Worm (Caenorhabditis elegans): Measurements from ENCODE around the gene F58G11.4.

Gene F58G11.4

ce11 chrV:13656346-13657254, 15.8 kb upstream of the F58G11.4 start:
- no peak for TF ChIP-seq tbx-8 (GFP tag; optimal IDR thresholded peaks at IDR 0.05)
- TF ChIP-seq ham-2 (GFP tag; optimal IDR thresholded peaks at IDR 0.05), result peak; percentile 76
- peak; percentile 84 for TF ChIP-seq unc-62 (GFP tag; optimal IDR thresholded peaks at IDR 0.05)

ce11 chrV:13657291-13657690, 15.1 kb upstream of the F58G11.4 start:
- TF ChIP-seq tbx-8 (GFP tag; optimal IDR thresholded peaks at IDR 0.05) (no peak), unc-120 (tag; optimal IDR thresholded peaks at IDR 0.05; ENCODE audit: poor library complexity, severe bottlenecking) (no peak), hlh-1 (tag; optimal IDR thresholded peaks at IDR 0.05) (no peak), unc-62 (GFP tag; optimal IDR thresholded peaks at IDR 0.05) (no peak), elt-3 (tag; optimal IDR thresholded peaks at IDR 0.05) (no peak), pha-4 (tag; optimal IDR thresholded peaks at IDR 0.05) (no peak), ceh-39 (tag; optimal IDR thresholded peaks at IDR 0.05) (no peak), cnd-1 (tag; optimal IDR thresholded peaks at IDR 0.05) (no peak)

ce11 chrV:13657841-13658338, 14.5 kb upstream of the F58G11.4 start:
- no peak for TF ChIP-seq mep-1 (tag; optimal IDR thresholded peaks at IDR 0.05)
- no peak for TF ChIP-seq M03D4.4 (tag; optimal IDR thresholded peaks at IDR 0.05)
- peak; percentile 44 for TF ChIP-seq unc-62 (GFP tag; optimal IDR thresholded peaks at IDR 0.05)
- TF ChIP-seq mab-5 (tag; optimal IDR thresholded peaks at IDR 0.05), result no peak
- no peak for TF ChIP-seq ztf-11 (tag; optimal IDR thresholded peaks at IDR 0.05)
- peak; percentile 72 for TF ChIP-seq hlh-1 (tag; optimal IDR thresholded peaks at IDR 0.05)
- TF ChIP-seq cnd-1 (tag; optimal IDR thresholded peaks at IDR 0.05), result no peak
- no peak for TF ChIP-seq pha-4 (tag; optimal IDR thresholded peaks at IDR 0.05)
- TF ChIP-seq ceh-83 (GFP tag; optimal IDR thresholded peaks at IDR 0.05), result no peak

- TF ChIP-seq ztf-11 (tag; optimal IDR thresholded peaks at IDR 0.05) (no peak), unc-39 (tag; optimal IDR thresholded peaks at IDR 0.05) (no peak), hlh-1 (tag; optimal IDR thresholded peaks at IDR 0.05) (no peak), pha-4 (tag; optimal IDR thresholded peaks at IDR 0.05) (no peak), bed-3 (GFP tag; optimal IDR thresholded peaks at IDR 0.05) (no peak)
Observed at ce11 chrV:13658577-13658976, 13.8 kb upstream of the F58G11.4 start.

ce11 chrV:13659219-13659618, 13.2 kb upstream of the F58G11.4 start:
- TF ChIP-seq ces-1 (GFP tag; optimal IDR thresholded peaks at IDR 0.05) (no peak), lin-13 (tag; optimal IDR thresholded peaks at IDR 0.05) (no peak)

- TF ChIP-seq flh-1 (GFP tag; optimal IDR thresholded peaks at IDR 0.05) (no peak), ceh-83 (GFP tag; optimal IDR thresholded peaks at IDR 0.05) (no peak), nhr-237 (tag; optimal IDR thresholded peaks at IDR 0.05) (no peak), snpc-4 (tag; optimal IDR thresholded peaks at IDR 0.05) (no peak), hlh-1 (tag; optimal IDR thresholded peaks at IDR 0.05) (no peak), ztf-11 (tag; optimal IDR thresholded peaks at IDR 0.05) (no peak), ceh-43 (GFP tag; optimal IDR thresholded peaks at IDR 0.05) (no peak), pha-4 (tag; optimal IDR thresholded peaks at IDR 0.05) (no peak), sptf-1 (tag; optimal IDR thresholded peaks at IDR 0.05) (no peak), nhr-2 (tag; optimal IDR thresholded peaks at IDR 0.05) (no peak), ceh-39 (tag; optimal IDR thresholded peaks at IDR 0.05) (no peak), cnd-1 (tag; optimal IDR thresholded peaks at IDR 0.05) (no peak), blmp-1 (tag; optimal IDR thresholded peaks at IDR 0.05) (no peak), zip-8 (tag; optimal IDR thresholded peaks at IDR 0.05) (no peak), lin-13 (tag; optimal IDR thresholded peaks at IDR 0.05) (no peak), elt-3 (tag; optimal IDR thresholded peaks at IDR 0.05) (no peak), mep-1 (tag; optimal IDR thresholded peaks at IDR 0.05) (no peak), drap-1 (GFP tag; optimal IDR thresholded peaks at IDR 0.05) (no peak), elt-1 (tag; optimal IDR thresholded peaks at IDR 0.05; ENCODE audit: borderline replicate concordance, insufficient read depth) (no peak)
Observed at ce11 chrV:13660115-13660514, 12.3 kb upstream of the F58G11.4 start.

Data from whole organism, mixed stage, embryonic.